Fruit fly (Drosophila melanogaster) whole organism, wandering third instar larva: ENCODE results near the gene CG4022.
A peak's percentile ranks its signal among the peaks of the same experiment; 100 is the strongest.

Source experiments
- Abd-B ChIP-seq: fragments of >200 bp; optimal IDR thresholded peaks from 2 replicates; lab custom pipeline; 2017; ENCODE audit warnings: missing biosample characterization, missing genetic modification characterization
- CG32264 ChIP-seq: fragments of 200-800 bp; sonication (Bioruptor generic); optimal IDR thresholded peaks from 2 replicates; lab custom pipeline; 2016; ENCODE audit warnings: missing biosample characterization, missing genetic modification characterization
- CG9705 ChIP-seq: fragments of 200-800 bp; sonication (Bioruptor generic); optimal IDR thresholded peaks from 2 replicates; lab custom pipeline; 2018; ENCODE audit warnings: missing biosample characterization, mild to moderate bottlenecking, missing genetic modification characterization
- CrebA ChIP-seq: fragments of 200-800 bp; sonication (Bioruptor generic); optimal IDR thresholded peaks from 2 replicates; lab custom pipeline; 2016; ENCODE audit warnings: missing biosample characterization, mild to moderate bottlenecking, missing genetic modification characterization, borderline replicate concordance
- Dfd ChIP-seq: fragments of >200 bp; optimal IDR thresholded peaks from 2 replicates; lab custom pipeline; 2017; ENCODE audit warnings: missing biosample characterization, missing genetic modification characterization
- Dif ChIP-seq: fragments of 200-275, 200-300 bp; sonication (Bioruptor generic); optimal IDR thresholded peaks from 2 replicates; lab custom pipeline; 2018; ENCODE audit warnings: missing biosample characterization, missing genetic modification characterization; ENCODE audit not compliant: partially characterized antibody
- GATAd ChIP-seq: sonication (Bioruptor generic); optimal IDR thresholded peaks from 2 replicates; lab custom pipeline; 2016; ENCODE audit warnings: missing biosample characterization, missing genetic modification characterization
- HLH106 ChIP-seq: fragments of 200-800 bp; optimal IDR thresholded peaks from 3 replicates; lab custom pipeline; 2019; ENCODE audit warnings: missing biosample characterization, mild to moderate bottlenecking, missing genetic modification characterization, moderate library complexity
- Hnf4 ChIP-seq: fragments of 200-800 bp; sonication (Bioruptor generic); optimal IDR thresholded peaks from 2 replicates; lab custom pipeline; 2016; ENCODE audit warnings: missing biosample characterization, mild to moderate bottlenecking, missing genetic modification characterization
- Hr78 ChIP-seq: fragments of >200 bp; optimal IDR thresholded peaks from 2 replicates; lab custom pipeline; 2017; ENCODE audit warnings: missing biosample characterization, missing genetic modification characterization
- Hr83 ChIP-seq: fragments of 200-300 bp; sonication (Bioruptor generic); optimal IDR thresholded peaks from 2 replicates; lab custom pipeline; 2016; ENCODE audit warnings: missing biosample characterization, mild to moderate bottlenecking, missing genetic modification characterization, moderate library complexity; ENCODE audit not compliant: poor library complexity, severe bottlenecking
- Jra ChIP-seq: sonication (Bioruptor generic); optimal IDR thresholded peaks from 2 replicates; lab custom pipeline; 2016; ENCODE audit warnings: missing biosample characterization, missing genetic modification characterization
- Mio ChIP-seq: sonication (Bioruptor generic); optimal IDR thresholded peaks from 2 replicates; lab custom pipeline; 2016; ENCODE audit warnings: missing biosample characterization, missing genetic modification characterization
- Myc ChIP-seq: fragments of >200 bp; optimal IDR thresholded peaks from 2 replicates; lab custom pipeline; 2017
- N ChIP-seq: fragments of >200 bp; optimal IDR thresholded peaks from 2 replicates; lab custom pipeline; 2018; ENCODE audit warnings: missing biosample characterization, missing external identifiers, missing genetic modification characterization
- OdsH ChIP-seq: fragments of 200-800 bp; sonication (Bioruptor generic); optimal IDR thresholded peaks from 2 replicates; lab custom pipeline; 2016; ENCODE audit warnings: missing biosample characterization, mild to moderate bottlenecking, missing genetic modification characterization
- Rel ChIP-seq, 2 experiments: fragments of 200-800 bp; sonication (Bioruptor generic) in 1 of 2; optimal IDR thresholded peaks; 2 replicates in 1 of 2; 3 replicates in 1 of 2; lab custom pipeline; 2016 to 2019; ENCODE audit warnings: mild to moderate bottlenecking in 2 of 2, missing biosample characterization in 2 of 2, missing genetic modification characterization in 2 of 2, moderate library complexity in 1 of 2
- Sp1 ChIP-seq: fragments of 200-800 bp; sonication (Bioruptor generic); optimal IDR thresholded peaks from 3 replicates; lab custom pipeline; 2019; ENCODE audit warnings: missing biosample characterization, mild to moderate bottlenecking, missing genetic modification characterization, moderate library complexity
- Vsx2 ChIP-seq: fragments of 200-300, 225-300 bp; sonication (Bioruptor generic); optimal IDR thresholded peaks from 2 replicates; lab custom pipeline; 2018; ENCODE audit warnings: missing biosample characterization, missing genetic modification characterization; ENCODE audit not compliant: partially characterized antibody
- br ChIP-seq: fragments of 200-800 bp; sonication (Bioruptor generic); optimal IDR thresholded peaks from 2 replicates; lab custom pipeline; 2016; ENCODE audit warnings: missing biosample characterization, missing genetic modification characterization
- brk ChIP-seq: fragments of 200-800 bp; sonication (Bioruptor generic); optimal IDR thresholded peaks from 2 replicates; lab custom pipeline; 2016; ENCODE audit warnings: missing biosample characterization, mild to moderate bottlenecking, missing genetic modification characterization
- dl ChIP-seq, 2 experiments: fragments of 175-275, 200-275 bp in 1 of 2; fragments of 200-275 bp in 1 of 2; sonication (Bioruptor generic); optimal IDR thresholded peaks; lab custom pipeline; 2018; ENCODE audit warnings: mild to moderate bottlenecking in 2 of 2, missing biosample characterization in 2 of 2, missing genetic modification characterization in 2 of 2, moderate library complexity in 2 of 2; ENCODE audit not compliant: partially characterized antibody in 2 of 2, insufficient read depth in 1 of 2
- dmrt93B ChIP-seq: fragments of 200-800 bp; sonication (Bioruptor generic); optimal IDR thresholded peaks from 2 replicates; lab custom pipeline; 2018; ENCODE audit warnings: missing biosample characterization, mild to moderate bottlenecking, missing genetic modification characterization
- dsf ChIP-seq: sonication (Bioruptor generic); optimal IDR thresholded peaks from 2 replicates; lab custom pipeline; 2016; ENCODE audit warnings: missing biosample characterization, missing genetic modification characterization, borderline replicate concordance
- ey ChIP-seq: fragments of 200-800 bp; sonication (Bioruptor generic); optimal IDR thresholded peaks from 2 replicates; lab custom pipeline; 2016; ENCODE audit warnings: missing biosample characterization, missing genetic modification characterization
- foxo ChIP-seq, 2 experiments: fragments of 200-800 bp; sonication (Bioruptor generic); optimal IDR thresholded peaks; 2 replicates in 1 of 2; 3 replicates in 1 of 2; lab custom pipeline; 2016 to 2017; ENCODE audit warnings: missing biosample characterization in 2 of 2, missing genetic modification characterization in 2 of 2
- fru ChIP-seq: fragments of 200-800 bp; sonication (Bioruptor generic); optimal IDR thresholded peaks from 3 replicates; lab custom pipeline; 2016; ENCODE audit warnings: missing biosample characterization, mild to moderate bottlenecking, missing genetic modification characterization
- h ChIP-seq: fragments of 200-800 bp; sonication (Bioruptor generic); optimal IDR thresholded peaks from 3 replicates; lab custom pipeline; 2016; ENCODE audit warnings: missing biosample characterization, mild to moderate bottlenecking, missing genetic modification characterization
- jim ChIP-seq: fragments of 175-275, 200-325 bp; sonication (Bioruptor generic); optimal IDR thresholded peaks from 2 replicates; lab custom pipeline; 2016; ENCODE audit warnings: missing biosample characterization, mild to moderate bottlenecking, missing genetic modification characterization
- lola ChIP-seq: fragments of >200 bp; optimal IDR thresholded peaks from 2 replicates; lab custom pipeline; 2017; ENCODE audit warnings: missing biosample characterization, missing genetic modification characterization
- pan ChIP-seq: fragments of >200 bp; optimal IDR thresholded peaks from 2 replicates; lab custom pipeline; 2017
- psq ChIP-seq: fragments of 200-800 bp; sonication (Bioruptor generic); optimal IDR thresholded peaks from 3 replicates; lab custom pipeline; 2017; ENCODE audit warnings: missing biosample characterization, mild to moderate bottlenecking, missing genetic modification characterization, moderate library complexity
- rgr ChIP-seq: fragments of 200-800 bp; sonication (Bioruptor generic); optimal IDR thresholded peaks from 3 replicates; lab custom pipeline; 2016; ENCODE audit warnings: missing biosample characterization, mild to moderate bottlenecking, missing genetic modification characterization
- sage ChIP-seq: fragments of 200-800 bp; sonication (Bioruptor generic); optimal IDR thresholded peaks from 2 replicates; lab custom pipeline; 2016; ENCODE audit warnings: missing biosample characterization, mild to moderate bottlenecking, missing genetic modification characterization
- sv ChIP-seq: fragments of 200-800 bp; sonication (Bioruptor generic); optimal IDR thresholded peaks from 3 replicates; lab custom pipeline; 2016; ENCODE audit warnings: missing biosample characterization, missing genetic modification characterization
- tai ChIP-seq: sonication (Bioruptor generic); optimal IDR thresholded peaks from 2 replicates; lab custom pipeline; 2016; ENCODE audit warnings: missing biosample characterization, missing genetic modification characterization
- usp ChIP-seq: fragments of >200 bp; optimal IDR thresholded peaks from 2 replicates; lab custom pipeline; 2017; ENCODE audit warnings: missing biosample characterization, missing genetic modification characterization
- woc ChIP-seq: sonication (Bioruptor generic); optimal IDR thresholded peaks from 2 replicates; lab custom pipeline; 2016; ENCODE audit warnings: missing biosample characterization, mild to moderate bottlenecking, missing genetic modification characterization

The CG4022 gene

dm6 chr3L:9373374-9374004 lies 37.1 kb downstream of the CG4022 start (continued):
- peak; percentile 96 for TF ChIP-seq Dif (GFP tag; lab: Kevin White, UChicago)

dm6 chr3L:9372278-9372975 lies 38.2 kb downstream of the CG4022 start, which contains the start of the genes Hsp67Bc, CG4456 and Hsp22:
TSS of gene Hsp67Bc (minus strand) at chr3L:9372497.
TSS of gene CG4456 (plus strand) at chr3L:9372722.
TSS of gene Hsp22 (plus strand) at chr3L:9372931.
- no peak for TF ChIP-seq Rel (GFP tag; optimal IDR thresholded peaks at IDR 0.05; lab: Kevin White, UChicago)
- TF ChIP-seq Rel (tag; optimal IDR thresholded peaks at IDR 0.05; lab: Kevin White, UChicago) = peak; percentile 5
- TF ChIP-seq Mio (GFP tag; lab: Kevin White, UChicago) = no peak
- TF ChIP-seq, all 38 proteins: peak for 1

dm6 chr3L:9370907-9371365 lies 39.7 kb downstream of the CG4022 start, which contains the start of gene Fdx1:
TSS of gene Fdx1 (minus strand) at chr3L:9371238.
- TF ChIP-seq Myc (lab: Kevin White, UChicago) = no peak
- no peak for TF ChIP-seq Vsx2 (GFP tag; lab: Kevin White, UChicago)
- no peak for TF ChIP-seq CrebA (GFP tag; lab: Kevin White, UChicago)
- TF ChIP-seq CG32264 = no peak
- TF ChIP-seq N (GFP tag; lab: Kevin White, UChicago) = no peak
- TF ChIP-seq Sp1 (GFP tag; lab: Kevin White, UChicago) = peak; percentile 54
- TF ChIP-seq br (GFP tag; lab: Kevin White, UChicago) = peak; percentile 20
- no peak for TF ChIP-seq dl (GFP tag; optimal IDR thresholded peaks at IDR 0.05; lab: Kevin White, UChicago; ENCODE audit: insufficient read depth in 1 of 2, partially characterized antibody in 2 of 2)
- no peak for TF ChIP-seq fru (GFP tag; lab: Kevin White, UChicago)
- TF ChIP-seq rgr (GFP tag; lab: Kevin White, UChicago) = peak; percentile 43
- peak; percentile 56 for TF ChIP-seq HLH106 (tag; lab: Kevin White, UChicago)
- peak; percentile 40 for TF ChIP-seq h (GFP tag; lab: Kevin White, UChicago)
- no peak for TF ChIP-seq tai (GFP tag; lab: Kevin White, UChicago)
- peak in 1 of 2 experiments; percentile 66 for TF ChIP-seq foxo (GFP tag; optimal IDR thresholded peaks at IDR 0.05; lab: Kevin White, UChicago)
- peak; percentile 68 for TF ChIP-seq Hnf4 (GFP tag; lab: Kevin White, UChicago)
- no peak for TF ChIP-seq dmrt93B (GFP tag; lab: Kevin White, UChicago)
- no peak for TF ChIP-seq GATAd (GFP tag; lab: Kevin White, UChicago)
- peak; percentile 23 for TF ChIP-seq ey (GFP tag; lab: Kevin White, UChicago)
- TF ChIP-seq sv (GFP tag; lab: Kevin White, UChicago) = peak; percentile 43
- no peak for TF ChIP-seq CG9705 (GFP tag; lab: Kevin White, UChicago)
- peak; percentile 61 for TF ChIP-seq woc (GFP tag; lab: Kevin White, UChicago)
- peak; percentile 39 for TF ChIP-seq psq (GFP tag; lab: Kevin White, UChicago)
- TF ChIP-seq Dif (GFP tag; lab: Kevin White, UChicago) = no peak
- no peak for TF ChIP-seq Dfd (GFP tag; lab: Kevin White, UChicago)
- no peak for TF ChIP-seq Mio (GFP tag; lab: Kevin White, UChicago)
- TF ChIP-seq Hr83 = no peak
- peak; percentile 30 for TF ChIP-seq sage (GFP tag; lab: Kevin White, UChicago)
- no peak for TF ChIP-seq Hr78 (GFP tag; lab: Kevin White, UChicago)
- peak; percentile 43 for TF ChIP-seq OdsH (GFP tag; lab: Kevin White, UChicago)
- no peak for TF ChIP-seq jim (GFP tag; lab: Kevin White, UChicago)
- no peak for TF ChIP-seq lola
- TF ChIP-seq usp = no peak
- no peak for TF ChIP-seq pan (lab: Kevin White, UChicago)
- peak; percentile 61 for TF ChIP-seq brk
- no peak for TF ChIP-seq Abd-B (GFP tag; lab: Kevin White, UChicago)
- TF ChIP-seq dsf (GFP tag; lab: Kevin White, UChicago) = peak; percentile 32
- TF ChIP-seq Jra (GFP tag; lab: Kevin White, UChicago) = peak; percentile 51
- TF ChIP-seq Rel (GFP tag; optimal IDR thresholded peaks at IDR 0.05; lab: Kevin White, UChicago) = no peak
- peak; percentile 58 for TF ChIP-seq Rel (tag; optimal IDR thresholded peaks at IDR 0.05; lab: Kevin White, UChicago)
- TF ChIP-seq, all 38 proteins: peak for 17
